Fruit fly (Drosophila melanogaster) ovary, adult (tissue): ENCODE results near the gene CG43702.
A peak's percentile ranks its signal among the peaks of the same experiment; 100 is the strongest.

ENCODE experiments used
- CG17801 ChIP-seq: fragments of 200-800 bp; optimal IDR thresholded peaks from 2 replicates; lab custom pipeline; 2019; ENCODE audit warnings: missing biosample characterization, mild to moderate bottlenecking, missing genetic modification characterization, moderate library complexity; ENCODE audit not compliant: partially characterized antibody

Gene CG43702

DNA sequence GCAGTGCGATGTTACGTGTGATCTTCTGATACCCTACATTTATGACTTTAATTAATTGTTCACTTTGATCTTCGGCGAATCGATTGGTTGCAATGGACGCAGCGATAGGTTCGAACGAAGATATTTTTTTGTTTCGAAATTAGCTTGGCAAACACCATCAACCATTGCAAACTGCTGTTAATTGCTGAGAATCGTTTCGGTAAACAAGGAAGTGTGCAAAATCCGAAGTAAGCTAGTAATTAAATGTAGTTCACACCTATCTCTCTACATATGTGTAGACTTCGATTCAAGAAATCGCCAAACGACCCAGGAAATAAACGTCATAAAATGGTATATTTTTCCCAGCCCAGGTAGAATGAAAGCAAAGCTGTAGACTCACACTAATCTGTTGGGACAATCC lies at the start of gene CG43702:
TSS of gene CG43702 (plus strand) at position 301 of the 400 bp plus-strand sequence.
- TF ChIP-seq CG17801 (GFP tag; lab: Kevin White, UChicago): no peak

DNA sequence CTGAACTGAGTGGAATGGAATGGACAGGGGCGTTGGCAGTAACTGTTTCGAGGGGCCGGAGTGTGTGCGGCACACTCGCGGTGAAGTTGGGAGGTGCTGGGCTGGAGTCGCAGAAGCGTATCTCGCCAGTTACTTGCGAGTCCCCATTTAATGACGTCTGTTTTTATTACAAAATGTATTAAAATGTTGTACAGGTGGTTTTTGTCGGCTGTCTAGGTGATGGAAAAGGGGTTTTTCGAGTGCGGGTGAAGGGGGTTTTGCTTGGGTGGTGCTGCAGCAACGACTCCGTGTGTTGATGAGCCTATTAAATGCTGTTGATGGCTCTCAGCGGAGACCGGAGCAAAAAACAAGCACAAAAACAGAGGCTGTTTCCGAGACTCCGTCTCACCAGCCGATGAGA lies 47.1 kb upstream of the CG43702 start:
- TF ChIP-seq CG17801 (GFP tag; lab: Kevin White, UChicago): no peak

DNA sequence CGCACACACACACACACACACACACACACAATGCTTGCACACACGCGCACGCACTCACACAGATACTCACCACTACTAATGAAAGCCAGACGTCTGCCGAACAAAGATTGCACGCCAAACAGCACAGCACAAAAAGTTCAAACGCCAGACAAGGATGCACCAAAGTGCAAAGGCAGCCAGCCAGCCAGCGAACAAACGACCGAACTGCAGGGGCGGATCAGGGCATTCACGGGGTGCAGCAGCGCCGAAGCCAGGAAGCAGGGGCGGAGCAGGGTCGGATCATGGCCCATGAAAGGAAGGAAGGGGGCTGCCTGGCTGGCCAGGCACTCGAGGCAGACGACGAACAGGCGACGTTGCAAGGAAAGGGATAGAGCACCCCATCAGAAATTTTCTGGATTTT lies 46.0 kb upstream of the CG43702 start:
- TF ChIP-seq CG17801 (GFP tag; lab: Kevin White, UChicago): no peak

DNA sequence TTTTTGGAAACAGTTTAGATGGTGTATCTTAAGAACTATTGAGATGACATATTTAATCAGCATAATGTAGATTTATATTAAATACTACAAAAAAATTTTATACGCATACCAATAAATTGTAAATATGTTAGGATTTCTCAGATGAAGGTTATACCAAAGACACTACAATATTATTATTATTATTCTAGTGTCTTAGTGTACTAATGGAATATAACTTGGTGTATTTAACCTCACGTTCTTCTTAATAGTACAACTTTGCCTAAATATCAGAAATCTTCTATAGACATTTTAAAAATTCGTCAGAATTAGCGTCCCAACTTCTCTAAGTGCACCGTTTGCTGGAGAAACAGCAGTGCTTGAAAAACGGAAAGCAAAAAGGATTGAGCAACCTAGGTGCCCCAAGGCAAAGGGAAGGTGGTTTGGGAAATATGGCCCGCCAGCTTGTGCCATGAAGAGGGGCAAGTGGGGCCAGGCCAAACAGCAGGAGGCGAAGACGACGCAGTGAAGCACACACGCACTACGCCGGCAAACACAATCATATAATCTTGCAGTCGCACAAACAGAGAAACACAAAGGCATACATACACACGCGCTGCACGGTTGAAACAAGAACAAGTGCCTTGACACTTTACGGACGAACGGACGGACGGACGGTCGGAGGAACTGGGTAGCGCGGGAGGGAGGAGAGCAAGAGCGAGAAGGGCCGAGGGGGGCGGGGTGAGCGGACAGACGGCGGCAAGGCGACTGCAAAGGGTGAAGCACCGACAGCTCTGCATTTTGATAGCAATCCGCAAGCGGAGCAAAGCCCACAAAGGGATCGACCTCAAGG lies 45.3 kb upstream of the CG43702 start:
- no peak for TF ChIP-seq CG17801 (GFP tag; lab: Kevin White, UChicago)

DNA sequence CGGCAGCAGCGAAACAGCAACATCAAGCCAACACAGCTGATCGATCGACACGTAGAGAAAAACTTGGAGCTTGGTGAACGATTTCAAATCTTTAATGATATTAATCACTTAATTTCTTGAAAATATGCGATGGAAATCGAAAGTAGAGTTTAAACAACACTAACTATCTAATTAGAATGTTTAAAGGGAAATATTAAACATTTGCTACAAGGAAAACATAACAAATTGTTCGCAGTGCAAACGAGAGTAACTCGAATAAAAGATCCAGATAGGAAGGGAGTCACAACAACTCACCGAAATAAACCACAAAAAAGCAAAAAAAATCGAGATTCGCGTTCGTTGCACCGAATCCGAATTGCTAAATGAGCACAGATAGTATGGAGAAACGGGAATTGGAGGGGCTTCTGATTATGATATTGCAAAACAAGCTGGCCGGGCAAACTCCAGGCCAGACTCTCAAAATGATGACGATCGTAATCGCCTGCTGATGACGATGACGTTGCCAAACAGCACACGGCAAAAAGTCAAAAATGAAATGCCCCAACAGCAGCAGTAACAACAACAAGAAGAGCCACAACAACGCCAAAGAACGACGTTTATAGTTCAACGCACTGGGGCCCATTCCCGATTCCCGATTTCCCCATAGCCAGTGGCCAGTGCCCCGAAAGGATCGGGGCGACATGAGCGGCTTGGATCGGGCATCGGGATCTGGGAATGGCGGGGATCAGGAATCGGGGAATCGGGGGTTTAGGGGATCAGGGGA lies 44.5 kb upstream of the CG43702 start:
- no peak for TF ChIP-seq CG17801 (GFP tag; lab: Kevin White, UChicago)

DNA sequence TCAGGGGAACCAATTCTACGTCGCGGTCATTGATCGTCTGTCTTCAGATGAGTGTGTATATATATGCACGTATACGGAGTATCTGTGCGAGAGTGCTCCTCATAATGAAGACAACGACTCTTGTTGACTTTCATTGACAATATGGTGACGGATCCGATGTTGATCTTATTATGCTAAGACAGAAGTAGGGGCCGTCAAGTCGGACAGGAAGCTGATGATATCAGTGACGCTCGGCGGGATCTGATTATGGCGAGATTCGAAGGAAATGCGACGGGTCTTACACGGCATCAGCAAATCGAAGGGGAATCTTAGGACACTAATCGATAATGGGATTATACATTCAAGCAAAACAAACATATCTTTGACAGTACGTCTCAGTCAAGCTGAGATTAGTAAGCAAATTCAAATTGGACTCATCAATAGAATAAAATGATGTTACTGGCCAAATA lies 43.9 kb upstream of the CG43702 start:
- no peak for TF ChIP-seq CG17801 (GFP tag; lab: Kevin White, UChicago)

DNA sequence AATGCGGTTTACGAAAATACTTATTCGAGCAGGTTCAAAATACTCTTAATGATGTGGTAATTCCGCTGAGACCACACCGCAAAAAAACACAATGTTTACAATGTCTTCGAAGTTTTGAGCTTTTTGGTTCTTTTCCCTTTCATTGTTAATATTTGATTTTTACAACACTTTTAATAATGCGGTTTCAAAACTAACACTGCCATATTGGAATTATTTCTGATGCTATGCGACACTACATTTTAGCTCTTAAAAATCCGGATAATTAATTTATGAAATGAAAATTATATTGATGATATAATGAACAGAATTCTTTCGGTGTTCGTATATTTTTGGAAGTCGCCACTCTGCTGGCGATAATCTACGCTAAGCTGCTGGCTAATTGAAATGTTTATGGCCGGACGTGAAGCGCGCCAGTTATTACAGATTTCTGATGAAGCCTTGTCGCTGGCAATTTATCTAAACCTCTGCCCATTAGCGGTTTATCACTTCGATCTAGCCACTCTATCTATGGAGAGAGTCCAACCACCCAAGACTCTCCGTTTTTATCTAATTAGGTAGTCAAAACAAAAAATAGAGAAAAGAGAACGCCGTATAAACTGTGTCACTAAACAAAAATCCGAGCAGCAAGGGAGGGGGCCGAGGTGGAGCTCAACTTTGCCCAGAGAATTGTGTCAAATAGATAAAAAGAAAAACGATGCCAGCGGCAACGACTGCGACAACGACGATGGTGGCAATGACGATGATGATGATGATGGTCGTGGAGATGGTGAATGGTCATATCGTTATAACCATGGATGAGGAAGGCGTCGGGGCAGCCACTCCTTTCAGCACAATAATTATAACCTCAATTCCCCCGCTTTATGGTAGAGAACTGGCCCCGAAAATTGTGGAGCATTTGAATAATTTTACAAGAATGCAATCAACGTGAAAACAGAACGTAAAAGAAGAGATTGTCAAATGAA lies 42.1 kb upstream of the CG43702 start:
- TF ChIP-seq CG17801 (GFP tag; lab: Kevin White, UChicago): no peak

DNA sequence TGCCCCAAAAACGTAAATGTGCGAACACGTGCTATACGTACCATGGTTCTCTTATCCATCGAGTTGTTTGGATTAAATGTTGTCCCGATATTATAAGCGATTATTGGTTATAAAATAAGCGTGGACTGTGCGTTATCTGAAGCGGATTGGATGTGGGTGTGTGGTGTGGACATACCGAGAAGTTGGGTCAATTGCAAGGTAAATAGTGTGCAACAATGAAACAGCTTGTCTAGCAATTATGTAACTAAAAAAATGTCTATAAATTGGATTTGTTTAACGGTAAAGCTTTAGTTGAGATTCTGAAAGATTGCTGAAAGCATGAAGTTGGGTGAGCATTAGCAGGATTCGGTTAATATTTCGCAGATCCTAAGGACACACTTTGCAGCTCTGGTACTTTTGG lies 40.7 kb upstream of the CG43702 start, which contains the start of gene CG43218:
TSS of gene CG43218 (plus strand) at position 290 of the 400 bp plus-strand sequence.
- TF ChIP-seq CG17801 (GFP tag; lab: Kevin White, UChicago): no peak

DNA sequence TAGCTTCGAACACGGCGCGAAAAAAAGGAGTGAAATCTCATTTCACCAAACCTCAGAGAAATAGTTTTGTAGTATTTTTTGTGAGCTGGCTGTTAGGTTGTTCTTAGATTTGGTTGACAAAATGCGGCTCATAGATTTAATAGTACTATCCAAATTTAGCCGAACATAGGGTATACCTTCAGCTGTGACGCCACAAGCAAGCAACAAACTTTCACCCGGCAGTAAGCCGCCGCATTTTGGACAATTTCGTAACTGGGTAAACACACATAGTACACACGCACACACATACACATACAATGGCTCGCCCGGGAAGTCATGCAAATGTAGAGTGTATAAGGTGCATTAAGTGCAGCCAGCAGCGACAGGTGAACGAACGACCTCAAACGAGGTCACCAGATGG lies 39.2 kb upstream of the CG43702 start:
- no peak for TF ChIP-seq CG17801 (GFP tag; lab: Kevin White, UChicago)

DNA sequence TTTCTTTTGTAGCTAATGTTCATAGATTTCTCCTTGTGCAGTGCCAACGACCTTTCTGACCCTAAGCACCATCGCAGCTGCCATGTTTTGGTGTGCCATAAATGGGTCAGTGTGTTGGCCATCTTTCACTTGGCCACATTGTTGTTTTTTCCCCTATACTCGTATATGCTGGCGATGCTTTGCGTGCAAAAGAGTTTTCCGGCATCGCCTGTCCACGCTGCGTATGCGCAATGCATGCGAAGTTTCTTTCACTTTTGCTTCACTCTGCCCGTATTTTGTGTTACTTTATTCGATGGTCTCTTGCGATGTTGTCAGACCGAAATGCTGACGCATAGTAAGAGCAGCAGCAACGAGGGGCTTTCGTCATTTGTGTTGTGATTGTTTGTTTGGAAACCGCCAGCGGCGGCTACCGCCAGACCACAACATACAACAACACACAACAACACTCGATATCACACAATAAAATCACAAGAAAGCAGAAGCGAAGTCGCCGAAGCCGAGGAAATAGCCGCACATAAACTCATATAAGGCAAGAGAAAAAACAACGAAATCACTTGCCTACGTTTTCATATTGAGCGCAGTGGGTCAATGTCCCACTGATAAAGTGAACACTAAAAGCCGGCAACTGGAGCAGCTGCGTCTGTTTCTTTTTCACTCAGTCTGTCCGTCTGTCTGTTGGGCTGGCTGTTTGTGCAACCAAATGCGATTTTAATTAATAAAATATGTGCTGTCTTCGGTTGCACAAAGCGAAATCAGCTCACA lies 36.9 kb upstream of the CG43702 start:
- peak; percentile 37 for TF ChIP-seq CG17801 (GFP tag; lab: Kevin White, UChicago)

DNA sequence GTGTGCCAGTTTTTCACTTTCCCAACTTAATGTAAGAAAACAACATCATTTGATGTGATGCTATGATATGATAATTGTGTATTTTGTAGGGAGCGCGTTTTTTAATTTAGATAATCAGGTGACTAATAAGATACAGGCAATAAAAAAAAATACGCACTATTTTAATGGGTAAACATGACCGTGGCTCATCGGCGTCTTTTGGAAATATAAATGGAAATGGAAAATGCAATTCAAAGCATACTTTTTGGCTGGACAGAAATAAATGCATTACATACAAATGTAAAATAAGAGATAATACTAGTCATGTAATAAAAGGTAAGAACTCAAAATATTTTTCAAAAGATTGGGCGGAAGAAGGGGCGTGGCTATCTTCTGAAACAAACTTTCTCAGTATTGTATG lies 36.0 kb upstream of the CG43702 start:
- no peak for TF ChIP-seq CG17801 (GFP tag; lab: Kevin White, UChicago)

DNA sequence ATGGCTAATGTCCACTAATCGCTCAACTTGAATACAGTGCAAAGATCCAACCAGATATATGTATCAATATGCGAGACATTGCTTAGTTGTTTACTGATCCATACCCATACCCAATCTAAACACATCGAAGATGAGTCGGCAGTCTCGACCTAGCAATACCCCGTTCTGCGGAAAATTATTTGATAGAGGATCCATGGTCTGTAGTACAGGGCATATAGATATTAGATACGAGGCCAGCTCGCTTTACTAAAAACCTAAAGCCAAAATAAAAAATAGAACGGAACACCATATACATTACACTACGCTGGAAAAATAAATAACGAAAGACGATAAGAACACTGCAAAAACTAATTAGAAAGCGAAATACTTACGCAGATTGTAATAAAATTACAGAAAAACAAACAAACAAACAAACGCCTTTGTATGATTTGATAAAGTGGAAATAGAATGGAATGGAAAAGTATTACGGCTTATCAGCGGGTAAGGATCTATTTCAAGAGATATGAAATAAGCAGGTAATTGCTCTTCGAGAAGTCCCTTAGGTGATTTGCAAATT lies 32.3 kb upstream of the CG43702 start:
- no peak for TF ChIP-seq CG17801 (GFP tag; lab: Kevin White, UChicago)

DNA sequence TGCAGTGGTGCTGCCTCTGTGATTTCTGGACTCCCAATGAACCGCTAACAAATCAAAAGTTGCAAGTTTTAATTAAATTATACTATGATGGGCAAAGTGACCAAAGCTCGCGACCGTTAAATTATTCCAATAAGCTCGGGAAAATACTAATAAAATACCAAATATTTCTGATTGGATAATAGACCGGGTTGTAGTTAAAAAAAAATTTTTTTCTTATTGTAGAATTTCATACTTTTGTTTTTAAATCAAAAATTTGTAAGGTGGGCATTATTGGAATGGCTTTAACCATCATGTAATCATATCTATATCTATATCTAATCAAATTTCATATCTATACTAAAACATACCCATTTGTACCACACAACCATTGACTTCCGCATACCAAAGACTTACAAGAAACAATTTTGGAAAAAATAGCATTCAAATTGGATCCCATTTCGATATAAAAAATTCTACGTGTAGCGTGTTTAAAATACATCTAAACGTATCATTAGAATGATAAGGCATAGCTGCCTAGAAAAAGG lies 30.6 kb upstream of the CG43702 start, which contains the start of gene CG9391:
TSS of gene CG9391 (minus strand) at position 474 of the 524 bp plus-strand sequence.
- TF ChIP-seq CG17801 (GFP tag; lab: Kevin White, UChicago): no peak
